Fruit fly (Drosophila melanogaster) whole organism, prepupa: ENCODE data around the gene Alr.

Experiments
- Blimp-1 ChIP-seq: fragments of 200-800 bp; sonication (Bioruptor generic); optimal IDR thresholded peaks from 3 replicates; lab custom pipeline; 2017; ENCODE audit warnings: missing biosample characterization, missing genetic modification characterization, mild to moderate bottlenecking, moderate library complexity, missing genetic modification reagents
- CG10669 ChIP-seq: fragments of 200-800 bp; sonication (Bioruptor generic); optimal IDR thresholded peaks from 3 replicates; lab custom pipeline; 2018; ENCODE audit warnings: missing biosample characterization, mild to moderate bottlenecking, missing genetic modification characterization, moderate library complexity
- CG11294 ChIP-seq: fragments of 200-800 bp; sonication (Bioruptor generic); IDR thresholded peaks from 2 replicates; pipeline ENCODE4 v1.3.6; 2022; ENCODE audit warnings: missing biosample characterization, missing genetic modification characterization
- CG11762 ChIP-seq: fragments of 200-800 bp; sonication (Bioruptor generic); optimal IDR thresholded peaks from 3 replicates; lab custom pipeline; 2016; ENCODE audit warnings: missing biosample characterization, missing genetic modification characterization; ENCODE audit not compliant: insufficient read depth
- CG11902 ChIP-seq: fragments of 200-800 bp; sonication (Bioruptor generic); optimal IDR thresholded peaks from 3 replicates; lab custom pipeline; 2016; ENCODE audit warnings: missing biosample characterization, missing genetic modification characterization
- CG16779 ChIP-seq: fragments of 200-800 bp; sonication (Bioruptor generic); optimal IDR thresholded peaks from 3 replicates; lab custom pipeline; 2017; ENCODE audit warnings: missing biosample characterization, mild to moderate bottlenecking, missing genetic modification characterization
- CG3032 ChIP-seq: fragments of 200-800 bp; optimal IDR thresholded peaks from 2 replicates; lab custom pipeline; 2019; ENCODE audit warnings: missing biosample characterization, mild to moderate bottlenecking, missing genetic modification characterization, moderate library complexity
- CG31627 ChIP-seq: fragments of 200-800 bp; sonication (Bioruptor generic); optimal IDR thresholded peaks from 3 replicates; lab custom pipeline; 2016; ENCODE audit warnings: missing biosample characterization, missing genetic modification characterization
- CG32006 ChIP-seq: fragments of 200-800 bp; sonication (Bioruptor generic); optimal IDR thresholded peaks from 3 replicates; lab custom pipeline; 2017; ENCODE audit warnings: missing biosample characterization, mild to moderate bottlenecking, missing genetic modification characterization
- CG34406 ChIP-seq: fragments of 200-800 bp; sonication (Bioruptor generic); optimal IDR thresholded peaks from 3 replicates; lab custom pipeline; 2016; ENCODE audit warnings: missing biosample characterization, missing genetic modification characterization
- CG3919 ChIP-seq: fragments of 200-800 bp; sonication (Bioruptor generic); optimal IDR thresholded peaks from 3 replicates; lab custom pipeline; 2016; ENCODE audit warnings: missing biosample characterization, missing genetic modification characterization
- CG6163 ChIP-seq: fragments of 200-800 bp; sonication (Bioruptor generic); IDR thresholded peaks from 3 replicates; pipeline ENCODE4 v1.3.6; 2022; ENCODE audit warnings: missing biosample characterization, missing genetic modification characterization
- CG6808 ChIP-seq: fragments of 200-800 bp; sonication (Bioruptor generic); optimal IDR thresholded peaks from 3 replicates; lab custom pipeline; 2017; ENCODE audit warnings: missing biosample characterization, missing genetic modification characterization, mild to moderate bottlenecking, moderate library complexity, missing genetic modification reagents
- CG8632 ChIP-seq: fragments of 200-800 bp; sonication (Bioruptor generic); optimal IDR thresholded peaks from 3 replicates; lab custom pipeline; 2016; ENCODE audit warnings: missing biosample characterization, missing genetic modification characterization
- Eip75B ChIP-seq: fragments of 200-800 bp; sonication (Bioruptor generic); optimal IDR thresholded peaks from 3 replicates; lab custom pipeline; 2016; ENCODE audit warnings: missing biosample characterization, missing genetic modification characterization
- Eip78C ChIP-seq: fragments of 200-800 bp; sonication (Bioruptor generic); peaks from one replicate; lab custom pipeline; 2016; ENCODE audit warnings: missing biosample characterization, missing genetic modification characterization
- Eip93F ChIP-seq: fragments of 200-800 bp; sonication (Bioruptor generic); optimal IDR thresholded peaks from 2 replicates; lab custom pipeline; 2016; ENCODE audit warnings: missing biosample characterization, mild to moderate bottlenecking, missing genetic modification characterization
- Ets21C ChIP-seq: fragments of 200-800 bp; sonication (Bioruptor generic); optimal IDR thresholded peaks from 3 replicates; lab custom pipeline; 2016; ENCODE audit warnings: missing biosample characterization, missing genetic modification characterization
- Ets96B ChIP-seq: fragments of 200-800 bp; optimal IDR thresholded peaks from 2 replicates; lab custom pipeline; 2019; ENCODE audit warnings: missing biosample characterization, mild to moderate bottlenecking, missing genetic modification characterization, moderate library complexity
- Hr39 ChIP-seq: fragments of 200-800 bp; sonication (Bioruptor generic); optimal IDR thresholded peaks from 2 replicates; lab custom pipeline; 2016; ENCODE audit warnings: missing biosample characterization, missing genetic modification characterization
- Hr4 ChIP-seq: fragments of 200-800 bp; sonication (Bioruptor generic); optimal IDR thresholded peaks from 3 replicates; lab custom pipeline; 2016; ENCODE audit warnings: missing biosample characterization, missing genetic modification characterization
- Lpt ChIP-seq: fragments of 200-800 bp; sonication (Bioruptor generic); optimal IDR thresholded peaks from 3 replicates; lab custom pipeline; 2016; ENCODE audit warnings: missing biosample characterization, missing genetic modification characterization
- Met ChIP-seq: fragments of 200-800 bp; sonication (Bioruptor generic); optimal IDR thresholded peaks from 3 replicates; lab custom pipeline; 2016; ENCODE audit warnings: missing biosample characterization, missing genetic modification characterization
- OdsH ChIP-seq: fragments of 200-800 bp; sonication (Bioruptor generic); optimal IDR thresholded peaks from 3 replicates; lab custom pipeline; 2016; ENCODE audit warnings: missing biosample characterization, missing genetic modification characterization
- Smox ChIP-seq: fragments of 200-800 bp; sonication (Bioruptor generic); optimal IDR thresholded peaks from 3 replicates; lab custom pipeline; 2016; ENCODE audit warnings: missing biosample characterization, missing genetic modification characterization
- Sox102F ChIP-seq: fragments of 200-800 bp; sonication (Bioruptor generic); optimal IDR thresholded peaks from 2 replicates; lab custom pipeline; 2016; ENCODE audit warnings: missing biosample characterization, mild to moderate bottlenecking, missing genetic modification characterization
- acj6 ChIP-seq: fragments of 200-800 bp; sonication (Bioruptor generic); optimal IDR thresholded peaks from 3 replicates; lab custom pipeline; 2016; ENCODE audit warnings: missing biosample characterization, missing genetic modification characterization
- dac ChIP-seq: fragments of 200-800 bp; sonication (Bioruptor generic); optimal IDR thresholded peaks from 2 replicates; lab custom pipeline; 2017; ENCODE audit warnings: missing biosample characterization, mild to moderate bottlenecking, missing genetic modification characterization
- eg ChIP-seq: fragments of 200-800 bp; sonication (Bioruptor generic); IDR thresholded peaks from 3 replicates; pipeline ENCODE4 v1.3.6; 2022; ENCODE audit warnings: missing biosample characterization, missing genetic modification characterization
- esn ChIP-seq: fragments of 200-800 bp; sonication (Bioruptor generic); optimal IDR thresholded peaks from 2 replicates; lab custom pipeline; 2016; ENCODE audit warnings: missing biosample characterization, mild to moderate bottlenecking, missing genetic modification characterization, moderate library complexity
- fd59A ChIP-seq: fragments of 200-800 bp; sonication (Bioruptor generic); optimal IDR thresholded peaks from 2 replicates; lab custom pipeline; 2017; ENCODE audit warnings: missing biosample characterization, mild to moderate bottlenecking, missing genetic modification characterization, missing genetic modification reagents
- fd85E ChIP-seq: fragments of 200-800 bp; sonication (Bioruptor generic); optimal IDR thresholded peaks from 3 replicates; lab custom pipeline; 2016; ENCODE audit warnings: missing biosample characterization, missing genetic modification characterization
- fkh ChIP-seq: fragments of 200-800 bp; sonication (Bioruptor generic); optimal IDR thresholded peaks from 3 replicates; lab custom pipeline; 2017; ENCODE audit warnings: missing biosample characterization, mild to moderate bottlenecking, missing genetic modification characterization, moderate library complexity
- net ChIP-seq: fragments of 200-800 bp; sonication (Bioruptor generic); optimal IDR thresholded peaks from 3 replicates; lab custom pipeline; 2016; ENCODE audit warnings: missing biosample characterization, missing genetic modification characterization
- pdm3 ChIP-seq: fragments of 200-800 bp; sonication (Bioruptor generic); optimal IDR thresholded peaks from 3 replicates; lab custom pipeline; 2016; ENCODE audit warnings: missing biosample characterization, missing genetic modification characterization
- salr ChIP-seq, 2 experiments: fragments of 200-800 bp; sonication (Bioruptor generic); optimal IDR thresholded peaks; 3 replicates each; lab custom pipeline; 2016 to 2018; ENCODE audit warnings: missing biosample characterization in 2 of 2, missing genetic modification characterization in 2 of 2, mild to moderate bottlenecking in 1 of 2
- spab ChIP-seq: fragments of 200-800 bp; sonication (Bioruptor generic); optimal IDR thresholded peaks from 2 replicates; lab custom pipeline; 2017; ENCODE audit warnings: missing biosample characterization, mild to moderate bottlenecking, missing genetic modification characterization, missing genetic modification reagents
- ss ChIP-seq, 2 experiments: fragments of 200-800 bp; sonication (Bioruptor generic); optimal IDR thresholded peaks; 2 replicates in 1 of 2; 3 replicates in 1 of 2; lab custom pipeline; 2017 to 2018; ENCODE audit warnings: mild to moderate bottlenecking in 2 of 2, missing biosample characterization in 2 of 2, missing genetic modification characterization in 2 of 2, moderate library complexity in 1 of 2
- svp ChIP-seq: fragments of 200-800 bp; sonication (Bioruptor generic); peaks from one replicate; lab custom pipeline; 2016; ENCODE audit warnings: missing biosample characterization, missing genetic modification characterization

Alr gene

DNA sequence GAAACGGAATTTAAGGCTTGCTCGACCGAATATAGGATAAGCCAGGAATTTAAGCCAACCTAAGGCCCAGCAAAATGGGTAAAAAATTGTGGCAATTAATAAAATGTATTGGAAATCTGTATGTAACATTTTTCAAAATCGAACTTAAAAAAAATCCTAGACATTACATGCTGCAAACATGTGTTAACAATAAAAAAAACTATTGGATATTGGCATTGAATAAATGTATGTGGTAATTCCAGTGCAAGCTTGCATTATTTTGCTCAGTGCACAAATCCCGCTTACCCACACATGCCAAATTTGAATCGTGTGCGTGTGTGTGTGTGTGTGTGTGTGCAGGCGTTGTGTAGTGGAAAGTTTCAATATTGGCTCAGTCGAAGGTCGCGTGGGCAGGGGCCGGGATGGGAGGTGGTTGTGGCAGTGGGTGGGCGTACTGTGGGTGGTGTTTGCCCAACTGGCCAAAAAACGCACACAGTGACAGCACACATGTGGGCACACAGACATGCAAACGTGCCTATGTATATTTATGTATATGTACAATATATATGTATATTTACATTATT lies 15.4 kb downstream of the Alr start:
- no peak for TF ChIP-seq CG6163 (GFP tag; lab: Robert Waterston, UW)
- no peak for TF ChIP-seq fd85E
- TF ChIP-seq Hr39 (GFP tag; lab: Kevin White, UChicago), result peak; percentile 11
- peak; percentile 37 for TF ChIP-seq fkh
- TF ChIP-seq salr (GFP tag; optimal IDR thresholded peaks at IDR 0.05; lab: Kevin White, UChicago), result no peak
- peak; percentile 32 for TF ChIP-seq CG32006 (GFP tag; lab: Kevin White, UChicago)
- peak; percentile 66 for TF ChIP-seq Eip78C (GFP tag; lab: Kevin White, UChicago)
- TF ChIP-seq CG3032, result no peak
- peak; percentile 15 for TF ChIP-seq CG31627 (GFP tag; lab: Kevin White, UChicago)
- peak; percentile 22 for TF ChIP-seq Hr4 (GFP tag; lab: Kevin White, UChicago)
- peak; percentile 20 for TF ChIP-seq CG3919 (GFP tag; lab: Kevin White, UChicago)
- TF ChIP-seq dac (GFP tag; lab: Kevin White, UChicago), result no peak
- no peak for TF ChIP-seq Ets96B
- peak; percentile 13 for TF ChIP-seq acj6 (GFP tag; lab: Kevin White, UChicago)
- no peak for TF ChIP-seq Sox102F (GFP tag; lab: Kevin White, UChicago)
- TF ChIP-seq Ets21C, result no peak
- peak; percentile 10 for TF ChIP-seq pdm3

DNA sequence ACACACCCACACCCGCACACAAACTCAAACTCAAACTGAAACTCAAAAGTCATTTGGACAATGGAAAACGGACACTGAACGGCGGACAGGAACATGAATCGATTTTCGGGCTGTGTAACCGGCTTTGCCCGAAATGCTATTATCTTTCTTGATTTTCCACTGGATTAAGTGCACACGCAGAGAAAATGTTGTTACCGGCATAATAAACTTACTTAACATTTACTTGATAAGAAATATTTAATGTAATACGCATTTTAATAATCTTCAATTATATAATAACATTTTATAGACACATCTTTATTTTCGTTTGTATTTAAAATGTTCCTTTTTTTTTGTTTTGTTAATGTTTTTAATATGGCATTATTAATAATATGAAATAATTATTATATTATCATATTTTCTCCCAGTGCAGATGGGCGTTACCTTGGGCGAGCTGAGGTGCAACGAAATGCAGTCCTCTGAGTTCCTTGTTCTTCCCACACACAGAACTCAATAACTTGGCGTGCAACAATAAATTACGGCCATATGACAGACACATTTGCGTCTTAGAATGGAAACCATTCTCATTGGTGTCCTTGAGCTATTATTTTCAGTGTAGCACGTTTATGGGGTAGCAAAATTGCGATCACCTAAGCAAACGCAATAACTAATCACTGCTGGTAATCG lies 16.8 kb downstream of the Alr start, which contains the start of gene CG12702:
Gene CG12702 (minus strand): TSS at position 51 of the 666 bp plus-strand sequence.
- TF ChIP-seq CG32006 (GFP tag; lab: Kevin White, UChicago) (peak; percentile 13), Eip78C (GFP tag; lab: Kevin White, UChicago) (peak; percentile 50), eg (no peak), svp (GFP tag; lab: Kevin White, UChicago) (no peak)

- TF ChIP-seq acj6 (GFP tag; lab: Kevin White, UChicago), result no peak
- TF ChIP-seq Hr4 (GFP tag; lab: Kevin White, UChicago), result no peak
- TF ChIP-seq svp (GFP tag; lab: Kevin White, UChicago), result no peak
- no peak for TF ChIP-seq CG11294 (GFP tag; lab: Robert Waterston, UW)
- no peak for TF ChIP-seq dac (GFP tag; lab: Kevin White, UChicago)
- TF ChIP-seq CG8632, result no peak
- no peak for TF ChIP-seq Blimp-1 (GFP tag; lab: Kevin White, UChicago)
- no peak for TF ChIP-seq Sox102F (GFP tag; lab: Kevin White, UChicago)
- TF ChIP-seq CG31627 (GFP tag; lab: Kevin White, UChicago), result no peak
- no peak for TF ChIP-seq CG10669 (GFP tag; lab: Kevin White, UChicago)
- TF ChIP-seq CG11902, result no peak
- TF ChIP-seq esn, result no peak
Observed at dm6 chrX:19765490-19766212, 17.5 kb downstream of the Alr start.

DNA sequence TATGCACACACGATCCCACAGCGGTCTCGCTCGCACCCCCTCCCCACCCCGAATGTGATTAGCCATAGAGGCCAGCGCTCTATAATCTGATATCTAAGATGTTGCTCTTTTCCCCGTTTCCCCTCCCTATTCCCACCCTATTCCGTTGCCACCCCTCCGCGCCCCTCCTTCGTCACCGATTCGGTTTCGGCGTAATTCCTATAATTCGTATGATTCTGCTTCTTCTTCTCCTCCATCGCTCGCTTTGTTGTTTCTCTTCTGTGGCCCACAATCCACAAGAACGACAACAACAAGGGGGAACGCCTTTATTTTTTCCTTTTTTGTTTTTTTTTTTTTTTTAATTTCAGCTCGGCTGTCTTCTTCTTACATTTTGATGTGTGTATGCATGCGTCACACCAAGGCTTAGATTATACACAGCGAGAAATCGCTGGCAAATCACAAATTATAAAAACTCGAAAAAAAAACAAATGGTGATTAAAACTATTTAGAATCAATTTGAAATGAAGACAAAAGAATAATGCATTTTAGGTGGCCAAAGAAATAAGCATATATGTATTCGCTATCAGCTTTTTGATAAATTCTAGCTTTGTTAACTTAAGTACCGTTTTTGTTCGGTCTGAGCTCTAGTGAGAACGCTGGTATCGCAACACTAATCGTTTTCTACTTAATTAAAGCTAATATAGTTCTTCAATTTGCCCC lies 21.9 kb downstream of the Alr start:
- TF ChIP-seq Ets96B (peak; percentile 30), Smox (GFP tag; lab: Kevin White, UChicago) (peak; percentile 55), CG10669 (GFP tag; lab: Kevin White, UChicago) (peak; percentile 56), Eip75B (GFP tag; lab: Kevin White, UChicago) (peak; percentile 43), Hr4 (GFP tag; lab: Kevin White, UChicago) (peak; percentile 11), spab (GFP tag; lab: Kevin White, UChicago) (peak; percentile 41), Eip78C (GFP tag; lab: Kevin White, UChicago) (peak; percentile 82), CG3032 (peak; percentile 45), fd59A (GFP tag; lab: Kevin White, UChicago) (peak; percentile 28), CG11762 (no peak), CG34406 (GFP tag; lab: Kevin White, UChicago) (peak; percentile 39), Lpt (GFP tag; lab: Kevin White, UChicago) (no peak), esn (peak; percentile 66), CG6808 (GFP tag; lab: Kevin White, UChicago) (peak; percentile 52), CG16779 (no peak), ss (GFP tag; optimal IDR thresholded peaks at IDR 0.05; lab: Kevin White, UChicago) (peak; percentile 23 to 40), Met (GFP tag; lab: Kevin White, UChicago) (peak; percentile 74), CG31627 (GFP tag; lab: Kevin White, UChicago) (peak; percentile 37), CG32006 (GFP tag; lab: Kevin White, UChicago) (peak; percentile 39), CG11294 (GFP tag; lab: Robert Waterston, UW) (no peak), OdsH (GFP tag; lab: Kevin White, UChicago) (peak; percentile 49), Eip93F (GFP tag; lab: Kevin White, UChicago) (no peak), Blimp-1 (GFP tag; lab: Kevin White, UChicago) (no peak), CG8632 (peak; percentile 28), fkh (no peak), net (GFP tag; lab: Kevin White, UChicago) (peak; percentile 31)
